Worm (Caenorhabditis elegans): Measurements from ENCODE around the gene F23F12.13.

F23F12.13 gene

ce11 chrIII:6467005-6467404 lies 28.5 kb upstream of the F23F12.13 start, which contains the start of gene T26A5.2:
Gene T26A5.2 (plus strand): TSS chrIII:6467305.
- no peak for TF ChIP-seq hlh-1 (tag; optimal IDR thresholded peaks at IDR 0.05)
- no peak for TF ChIP-seq nhr-76 (tag; optimal IDR thresholded peaks at IDR 0.05)
- TF ChIP-seq nhr-2 (tag; optimal IDR thresholded peaks at IDR 0.05), result no peak
- no peak for TF ChIP-seq bed-3 (GFP tag; optimal IDR thresholded peaks at IDR 0.05)
- no peak for TF ChIP-seq nhr-237 (tag; optimal IDR thresholded peaks at IDR 0.05)
- TF ChIP-seq snpc-4 (tag; optimal IDR thresholded peaks at IDR 0.05), result no peak
- TF ChIP-seq sptf-1 (tag; optimal IDR thresholded peaks at IDR 0.05), result no peak
- TF ChIP-seq ces-1 (GFP tag; optimal IDR thresholded peaks at IDR 0.05), result no peak
- TF ChIP-seq ceh-43 (GFP tag; optimal IDR thresholded peaks at IDR 0.05), result no peak
- no peak for TF ChIP-seq mab-5 (tag; optimal IDR thresholded peaks at IDR 0.05)
- TF ChIP-seq unc-39 (tag; optimal IDR thresholded peaks at IDR 0.05), result no peak
- TF ChIP-seq lin-13 (tag; optimal IDR thresholded peaks at IDR 0.05), result no peak
- no peak for TF ChIP-seq drap-1 (GFP tag; optimal IDR thresholded peaks at IDR 0.05)
- no peak for TF ChIP-seq cnd-1 (tag; optimal IDR thresholded peaks at IDR 0.05)
- no peak for TF ChIP-seq ham-2 (GFP tag; optimal IDR thresholded peaks at IDR 0.05)
- TF ChIP-seq ceh-39 (tag; optimal IDR thresholded peaks at IDR 0.05), result no peak
- no peak for TF ChIP-seq ztf-11 (tag; optimal IDR thresholded peaks at IDR 0.05)
- TF ChIP-seq M03D4.4 (tag; optimal IDR thresholded peaks at IDR 0.05), result no peak

DNA sequence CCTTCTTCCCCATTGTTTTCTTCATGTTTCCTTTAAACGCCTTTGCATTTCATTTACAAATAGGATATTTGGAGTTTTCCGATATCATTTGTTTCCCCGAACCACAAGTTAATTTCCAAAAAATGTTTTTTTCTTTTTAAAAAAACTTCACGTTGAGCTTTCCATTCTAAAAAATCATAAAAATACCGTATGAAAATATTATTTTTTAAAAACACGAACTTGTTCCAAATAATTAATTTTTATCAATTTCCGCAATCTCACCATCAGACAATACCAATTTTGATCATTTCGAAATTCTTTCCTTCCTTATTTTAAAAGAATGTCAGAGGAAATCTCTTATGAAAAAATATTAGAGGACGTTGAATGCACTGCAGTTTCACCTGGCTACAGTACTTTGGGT lies 24.0 kb upstream of the F23F12.13 start, which contains the start of gene wht-6:
Gene wht-6 (plus strand): TSS at position 301 of the 400 bp plus-strand sequence.
- TF ChIP-seq flh-1 (GFP tag; optimal IDR thresholded peaks at IDR 0.05) (no peak), nhr-28 (tag; optimal IDR thresholded peaks at IDR 0.05) (no peak), bed-3 (GFP tag; optimal IDR thresholded peaks at IDR 0.05) (no peak), zip-8 (tag; optimal IDR thresholded peaks at IDR 0.05) (no peak), mep-1 (tag; optimal IDR thresholded peaks at IDR 0.05) (no peak), sem-2 (GFP tag; optimal IDR thresholded peaks at IDR 0.05) (no peak), lsy-2 (tag; optimal IDR thresholded peaks at IDR 0.05) (no peak), unc-39 (tag; optimal IDR thresholded peaks at IDR 0.05) (no peak), ceh-43 (GFP tag; optimal IDR thresholded peaks at IDR 0.05) (no peak), lin-32 (GFP tag; optimal IDR thresholded peaks at IDR 0.05) (no peak)

DNA sequence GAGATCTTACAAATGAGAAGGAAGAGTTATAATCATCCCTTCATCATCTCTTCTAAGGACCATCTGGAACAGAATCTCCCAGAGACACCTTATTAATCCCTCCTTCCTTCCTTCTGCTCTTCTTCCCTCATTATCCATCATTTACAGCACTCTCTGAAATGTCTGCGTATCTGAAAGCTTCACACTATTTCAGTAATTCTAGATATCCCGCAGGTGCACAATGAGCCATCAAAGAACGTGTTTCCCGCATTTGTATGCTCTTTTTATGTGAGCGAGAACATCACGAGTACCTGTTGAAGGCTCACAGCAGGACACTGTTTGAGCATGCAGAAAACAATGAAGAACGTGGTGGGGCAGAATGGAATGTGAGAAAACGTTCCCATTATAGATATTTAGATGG lies 19.1 kb upstream of the F23F12.13 start:
- TF ChIP-seq nhr-2 (tag; optimal IDR thresholded peaks at IDR 0.05) (peak; percentile 65), nhr-76 (tag; optimal IDR thresholded peaks at IDR 0.05) (no peak), blmp-1 (tag; optimal IDR thresholded peaks at IDR 0.05) (no peak), elt-1 (tag; optimal IDR thresholded peaks at IDR 0.05; ENCODE audit: borderline replicate concordance, insufficient read depth) (peak; percentile 51), unc-62 (GFP tag; optimal IDR thresholded peaks at IDR 0.05) (no peak), ceh-83 (GFP tag; optimal IDR thresholded peaks at IDR 0.05) (no peak), unc-39 (tag; optimal IDR thresholded peaks at IDR 0.05) (no peak), nhr-12 (tag; optimal IDR thresholded peaks at IDR 0.05) (no peak), ham-2 (GFP tag; optimal IDR thresholded peaks at IDR 0.05) (no peak), cnd-1 (tag; optimal IDR thresholded peaks at IDR 0.05) (no peak)

- TF ChIP-seq zip-8 (tag; optimal IDR thresholded peaks at IDR 0.05) (peak; percentile 98), ceh-43 (GFP tag; optimal IDR thresholded peaks at IDR 0.05) (no peak)
Measured at ce11 chrIII:6478256-6479004, 17.0 kb upstream of the F23F12.13 start, which contains the start of gene zip-8. Gene zip-8 (plus strand): TSS chrIII:6478955.

ce11 chrIII:6479439-6479838 lies 16.0 kb upstream of the F23F12.13 start:
- TF ChIP-seq nhr-2 (tag; optimal IDR thresholded peaks at IDR 0.05) (peak; percentile 89), cnd-1 (tag; optimal IDR thresholded peaks at IDR 0.05) (peak; percentile 71), elt-1 (tag; optimal IDR thresholded peaks at IDR 0.05; ENCODE audit: borderline replicate concordance, insufficient read depth) (no peak), nhr-12 (tag; optimal IDR thresholded peaks at IDR 0.05) (no peak), blmp-1 (tag; optimal IDR thresholded peaks at IDR 0.05) (no peak)

ce11 chrIII:6482918-6483317 lies 12.6 kb upstream of the F23F12.13 start, which contains the start of gene chtb-2:
Gene chtb-2 (plus strand): TSS chrIII:6483218.
- TF ChIP-seq ces-1 (GFP tag; optimal IDR thresholded peaks at IDR 0.05) (no peak), cnd-1 (tag; optimal IDR thresholded peaks at IDR 0.05) (no peak), lin-13 (tag; optimal IDR thresholded peaks at IDR 0.05) (no peak), nhr-2 (tag; optimal IDR thresholded peaks at IDR 0.05) (no peak), ham-2 (GFP tag; optimal IDR thresholded peaks at IDR 0.05) (no peak), drap-1 (GFP tag; optimal IDR thresholded peaks at IDR 0.05) (no peak), nhr-76 (tag; optimal IDR thresholded peaks at IDR 0.05) (no peak), M03D4.4 (tag; optimal IDR thresholded peaks at IDR 0.05) (no peak), elt-3 (tag; optimal IDR thresholded peaks at IDR 0.05) (no peak), zip-8 (tag; optimal IDR thresholded peaks at IDR 0.05) (no peak), ceh-39 (tag; optimal IDR thresholded peaks at IDR 0.05) (no peak), lin-32 (GFP tag; optimal IDR thresholded peaks at IDR 0.05) (no peak), sptf-1 (tag; optimal IDR thresholded peaks at IDR 0.05) (no peak), mls-2 (tag; optimal IDR thresholded peaks at IDR 0.05) (no peak), tbx-8 (GFP tag; optimal IDR thresholded peaks at IDR 0.05) (no peak), ceh-83 (GFP tag; optimal IDR thresholded peaks at IDR 0.05) (no peak)
